Worm (Caenorhabditis elegans): Measurements from ENCODE around the gene R13H4.5.

ce11 chrV:11822461-11822939 is 38.0 kb upstream of the R13H4.5 start, which contains the start of gene pyc-1:
- TF ChIP-seq skn-1 (tag; optimal IDR thresholded peaks at IDR 0.05) (no peak), lin-29 (GFP tag; IDR thresholded peaks at IDR 0.05) (no peak), F37D6.2 (tag; optimal IDR thresholded peaks at IDR 0.05) (no peak), nhr-237 (tag; optimal IDR thresholded peaks at IDR 0.05) (no peak), nhr-102 (tag; optimal IDR thresholded peaks at IDR 0.05) (no peak)

All from whole organism, L4 larva.